Fruit fly (Drosophila melanogaster): ENCODE results near the gene CG18170.

CG18170 gene

dm6 chr3L:1576489-1577106 lies 26.2 kb upstream of the CG18170 start, which contains the start of gene CG13917 (continued):
- peak; percentile 26 for TF ChIP-seq CG12391 (tag; optimal IDR thresholded peaks at IDR 0.05)
- no peak for TF ChIP-seq CG13775 (GFP tag; optimal IDR thresholded peaks at IDR 0.05)
- TF ChIP-seq Camta (GFP tag; optimal IDR thresholded peaks at IDR 0.05), result no peak
- no peak for TF ChIP-seq Mrtf (GFP tag; IDR thresholded peaks at IDR 0.05)
- no peak for TF ChIP-seq CG13424 (tag; optimal IDR thresholded peaks at IDR 0.05)
- no peak for TF ChIP-seq tx (GFP tag; optimal IDR thresholded peaks at IDR 0.05)
- peak; percentile 30 for TF ChIP-seq bcd (GFP tag; optimal IDR thresholded peaks at IDR 0.05)
- TF ChIP-seq CG13123 (GFP tag; optimal IDR thresholded peaks at IDR 0.05), result no peak
- TF ChIP-seq CG30020 (tag; optimal IDR thresholded peaks at IDR 0.05), result no peak
- TF ChIP-seq phol (tag; optimal IDR thresholded peaks at IDR 0.05), result peak; percentile 59
- no peak for TF ChIP-seq fd96Cb (tag; optimal IDR thresholded peaks at IDR 0.05)
- TF ChIP-seq CG8924 (tag; optimal IDR thresholded peaks at IDR 0.05), result no peak
- no peak for TF ChIP-seq zfh1 (GFP tag; IDR thresholded peaks at IDR 0.05)
- no peak for TF ChIP-seq crp (GFP tag; optimal IDR thresholded peaks at IDR 0.05)
- 0 out of 2 replicates have a peak, but pooled peaks have one; percentile 25 for TF ChIP-seq hbn (GFP tag; IDR thresholded peaks at IDR 0.05; ENCODE audit: partially characterized antibody)
- TF ChIP-seq grau (tag; optimal IDR thresholded peaks at IDR 0.05), result no peak
- no peak for TF ChIP-seq CG10321 (GFP tag; IDR thresholded peaks at IDR 0.05)
- no peak for TF ChIP-seq Doc2 (GFP tag; IDR thresholded peaks at IDR 0.05)
- TF ChIP-seq sisA (GFP tag; IDR thresholded peaks at IDR 0.05), result no peak
- TF ChIP-seq CG17568 (GFP tag; optimal IDR thresholded peaks at IDR 0.05), result no peak
- no peak for TF ChIP-seq CG8478 (optimal IDR thresholded peaks at IDR 0.05)
- TF ChIP-seq CG16779 (GFP tag; IDR thresholded peaks at IDR 0.05), result no peak
- TF ChIP-seq amos (GFP tag; IDR thresholded peaks at IDR 0.05; ENCODE audit: partially characterized antibody), result peak; percentile 46; the same call in 1 of the 2 replicates
- no peak for TF ChIP-seq tap (tag; optimal IDR thresholded peaks at IDR 0.05)
- no peak for TF ChIP-seq ro (GFP tag; IDR thresholded peaks at IDR 0.05)
- TF ChIP-seq fd102C (GFP tag; optimal IDR thresholded peaks at IDR 0.05), result no peak
- no peak for TF ChIP-seq Dref (GFP tag; IDR thresholded peaks at IDR 0.05)
- TF ChIP-seq dan (GFP tag; IDR thresholded peaks at IDR 0.05), result no peak
- no peak for TF ChIP-seq slou (GFP tag; optimal IDR thresholded peaks at IDR 0.05)
- no peak for TF ChIP-seq unpg (GFP tag; optimal IDR thresholded peaks at IDR 0.05)
- TF ChIP-seq CG43689 (GFP tag; IDR thresholded peaks at IDR 0.05), result no peak
- TF ChIP-seq B-H1 (GFP tag; IDR thresholded peaks at IDR 0.05), result no peak
- peak; percentile 58 for TF ChIP-seq nom (GFP tag; optimal IDR thresholded peaks at IDR 0.05)
- TF ChIP-seq toy (GFP tag; IDR thresholded peaks at IDR 0.05), result no peak
- no peak for TF ChIP-seq CG3065 (GFP tag; optimal IDR thresholded peaks at IDR 0.05)
- TF ChIP-seq Trl (optimal IDR thresholded peaks at IDR 0.05), result no peak
- no peak for TF ChIP-seq Trl (GFP tag; optimal IDR thresholded peaks at IDR 0.05)
- no peak for TF ChIP-seq eve (GFP tag; optimal IDR thresholded peaks at IDR 0.05)
- no peak for TF ChIP-seq Eip74EF (GFP tag; optimal IDR thresholded peaks at IDR 0.05)
- no peak; the same call in 3 of the 4 replicates for TF ChIP-seq Dll (GFP tag; IDR thresholded peaks at IDR 0.05; ENCODE audit: partially characterized antibody)
- TF ChIP-seq vfl (GFP tag; optimal IDR thresholded peaks at IDR 0.05), result no peak
- peak; percentile 66 for TF ChIP-seq trem (tag; optimal IDR thresholded peaks at IDR 0.05)
- TF ChIP-seq CG1233 (GFP tag; optimal IDR thresholded peaks at IDR 0.05), result no peak
- TF ChIP-seq nmo (GFP tag; optimal IDR thresholded peaks at IDR 0.05), result peak; percentile 18
- no peak for TF ChIP-seq B-H2 (GFP tag; optimal IDR thresholded peaks at IDR 0.05)
- no peak for TF ChIP-seq schlank (tag; optimal IDR thresholded peaks at IDR 0.05)
- TF ChIP-seq CG17612 (GFP tag; IDR thresholded peaks at IDR 0.05), result no peak
- TF ChIP-seq CG9932 (GFP tag; IDR thresholded peaks at IDR 0.05), result 0 out of 2 replicates have a peak, but pooled peaks have one; percentile 14
- TF ChIP-seq HmgZ (tag; optimal IDR thresholded peaks at IDR 0.05), result peak; percentile 34
- no peak for TF ChIP-seq Sox102F (GFP tag; optimal IDR thresholded peaks at IDR 0.05)
- TF ChIP-seq croc (GFP tag; conservative IDR thresholded peaks at IDR 0.05), result no peak

All from whole organism, embryonic.